Fruit fly (Drosophila melanogaster) whole organism, embryonic: ENCODE results near the gene CG43886.

Source experiments
- ATbp ChIP-seq: fragments of 200-800 bp; sonication (Bioruptor generic); optimal IDR thresholded peaks from 2 replicates; lab custom pipeline; 2017; ENCODE audit warnings: missing biosample characterization, mild to moderate bottlenecking, missing genetic modification characterization, missing genetic modification reagents
- C15 ChIP-seq: fragments of 200-800 bp; sonication (Bioruptor generic); IDR thresholded peaks from 3 replicates; pipeline ENCODE4 v1.3.6; 2022; ENCODE audit warnings: missing biosample characterization, missing genetic modification characterization
- CG10366 ChIP-seq: fragments of 200-800 bp; sonication (Bioruptor generic); IDR thresholded peaks from 2 replicates; pipeline ENCODE4 v1.3.6; 2022; ENCODE audit warnings: missing biosample characterization, missing genetic modification characterization
- CG10543 ChIP-seq: fragments of 200-800 bp; sonication (Bioruptor generic); optimal IDR thresholded peaks from 3 replicates; lab custom pipeline; 2017; ENCODE audit warnings: missing biosample characterization, mild to moderate bottlenecking, missing genetic modification characterization, moderate library complexity
- CG10959 ChIP-seq: fragments of 200-800 bp; sonication (Bioruptor generic); IDR thresholded peaks from 2 replicates; pipeline ENCODE4 v1.3.6; 2022; ENCODE audit warnings: missing biosample characterization, missing genetic modification characterization
- CG11696 ChIP-seq: fragments of 200-800 bp; sonication (Bioruptor generic); IDR thresholded peaks from 2 replicates; pipeline ENCODE4 v1.3.6; 2022; ENCODE audit warnings: missing biosample characterization, missing genetic modification characterization
- CG13624 ChIP-seq: fragments of 200-800 bp; sonication (Bioruptor generic); optimal IDR thresholded peaks from 2 replicates; lab custom pipeline; 2016; ENCODE audit warnings: missing biosample characterization, missing genetic modification characterization
- CG1529 ChIP-seq: fragments of 200-800 bp; sonication (Bioruptor generic); optimal IDR thresholded peaks from 3 replicates; lab custom pipeline; 2018; ENCODE audit warnings: missing biosample characterization, missing genetic modification characterization
- CG16779 ChIP-seq: fragments of 200-800 bp; sonication (Bioruptor generic); IDR thresholded peaks from 2 replicates; pipeline ENCODE4 v1.3.6; 2022; ENCODE audit warnings: missing biosample characterization, missing genetic modification characterization
- CG18619 ChIP-seq: fragments of 200-800 bp; sonication (Bioruptor generic); optimal IDR thresholded peaks from 3 replicates; lab custom pipeline; 2017; ENCODE audit warnings: missing biosample characterization, mild to moderate bottlenecking, missing genetic modification characterization
- CG30431 ChIP-seq: fragments of 200-800 bp; sonication (Bioruptor generic); optimal IDR thresholded peaks from 2 replicates; lab custom pipeline; 2017; ENCODE audit warnings: missing biosample characterization, missing genetic modification characterization
- CG34224 ChIP-seq: fragments of 200-800 bp; sonication (Bioruptor generic); IDR thresholded peaks from 3 replicates; pipeline ENCODE4 v1.3.6; 2022; ENCODE audit warnings: missing biosample characterization, missing genetic modification characterization; ENCODE audit not compliant: partially characterized antibody
- CG6254 ChIP-seq: fragments of 200-800 bp; sonication (Bioruptor generic); optimal IDR thresholded peaks from 3 replicates; lab custom pipeline; 2017; ENCODE audit warnings: mild to moderate bottlenecking, missing biosample characterization, missing genetic modification reagents, missing genetic modification characterization
- CG7357 ChIP-seq: fragments of 200-800 bp; sonication (Bioruptor generic); IDR thresholded peaks from 3 replicates; pipeline ENCODE4 v1.3.6; 2022; ENCODE audit warnings: missing biosample characterization, missing genetic modification characterization
- CG9797 ChIP-seq: fragments of 200-800 bp; sonication (Bioruptor generic); optimal IDR thresholded peaks from 3 replicates; lab custom pipeline; 2018; ENCODE audit warnings: missing biosample characterization, mild to moderate bottlenecking, missing genetic modification characterization
- D19B ChIP-seq: fragments of 200-800 bp; sonication (Bioruptor generic); optimal IDR thresholded peaks from 2 replicates; lab custom pipeline; 2017; ENCODE audit warnings: missing biosample characterization, mild to moderate bottlenecking, missing genetic modification characterization
- Dfd ChIP-seq, 2 experiments: fragments of >200 bp; optimal IDR thresholded peaks; 2 replicates each; lab custom pipeline; 2017; ENCODE audit warnings: missing biosample characterization in 2 of 2, missing genetic modification characterization in 2 of 2
- Dref ChIP-seq: fragments of 200-800 bp; sonication (Bioruptor generic); IDR thresholded peaks from 2 replicates; pipeline ENCODE4 v1.3.6; 2022; ENCODE audit warnings: missing biosample characterization, missing genetic modification characterization
- E2f2 ChIP-seq: fragments of 200-800 bp; sonication (Bioruptor generic); IDR thresholded peaks from 2 replicates; pipeline ENCODE4 v1.3.6; 2022; ENCODE audit warnings: missing biosample characterization, missing genetic modification characterization
- Ets65A ChIP-seq: fragments of 200-800 bp; sonication (Bioruptor generic); peaks from one replicate; lab custom pipeline; 2016; ENCODE audit warnings: missing biosample characterization, missing genetic modification characterization
- Fer3 ChIP-seq: fragments of 200-800 bp; sonication (Bioruptor generic); optimal IDR thresholded peaks from 2 replicates; lab custom pipeline; 2018; ENCODE audit warnings: missing biosample characterization, mild to moderate bottlenecking, missing genetic modification characterization, moderate library complexity
- Gug ChIP-seq: fragments of 200-800 bp; sonication (Bioruptor generic); IDR thresholded peaks from 4 replicates; pipeline ENCODE4 v1.3.6; 2022; ENCODE audit warnings: missing biosample characterization, missing genetic modification characterization
- HLH54F ChIP-seq: fragments of 200-800 bp; sonication (Bioruptor generic); optimal IDR thresholded peaks from 3 replicates; lab custom pipeline; 2016; ENCODE audit warnings: missing biosample characterization, missing genetic modification characterization
- Lpt ChIP-seq: fragments of >200 bp; optimal IDR thresholded peaks from 2 replicates; lab custom pipeline; 2018; ENCODE audit warnings: missing biosample characterization, missing genetic modification characterization
- MBD-R2 ChIP-seq: fragments of 200-800 bp; sonication (Bioruptor generic); IDR thresholded peaks from 2 replicates; pipeline ENCODE4 v1.3.6; 2022; ENCODE audit warnings: missing biosample characterization, missing genetic modification characterization
- MESR4 ChIP-seq: fragments of 200-800 bp; sonication (Bioruptor generic); optimal IDR thresholded peaks from 2 replicates; lab custom pipeline; 2018; ENCODE audit warnings: missing biosample characterization, mild to moderate bottlenecking, missing genetic modification characterization, moderate library complexity
- Med ChIP-seq: fragments of 200-800 bp; sonication (Bioruptor generic); peaks from one replicate; lab custom pipeline; 2016; ENCODE audit warnings: missing biosample characterization, missing genetic modification characterization, mild to moderate bottlenecking, inconsistent platforms, moderate library complexity
- NFAT ChIP-seq: fragments of 200-800 bp; sonication (Bioruptor generic); IDR thresholded peaks from 2 replicates; pipeline ENCODE4 v1.3.6; 2022; ENCODE audit warnings: missing biosample characterization, missing genetic modification characterization
- Oaz ChIP-seq: fragments of 200-800 bp; sonication (Bioruptor generic); IDR thresholded peaks from 2 replicates; pipeline ENCODE4 v1.3.6; 2022; ENCODE audit warnings: missing biosample characterization, missing genetic modification characterization
- Pdp1 ChIP-seq, 2 experiments: fragments of 200-800 bp; sonication (Bioruptor generic); optimal IDR thresholded peaks; 3 replicates each; lab custom pipeline; 2016; ENCODE audit warnings: missing biosample characterization in 2 of 2, missing genetic modification characterization in 2 of 2, mild to moderate bottlenecking in 1 of 2, moderate library complexity in 1 of 2
- Stat92E ChIP-seq, 3 experiments: fragments of >200 bp in 2 of 3; fragments of 200-800 bp in 1 of 3; sonication (Bioruptor generic) in 1 of 3; optimal IDR thresholded peaks; 2 replicates each; lab custom pipeline; 2017 to 2019; ENCODE audit warnings: missing biosample characterization in 3 of 3, missing genetic modification characterization in 3 of 3, mild to moderate bottlenecking in 1 of 3, moderate library complexity in 1 of 3
- Taf1 ChIP-seq: fragments of 200-800 bp; sonication (Bioruptor generic); IDR thresholded peaks from 2 replicates; pipeline ENCODE4 v1.3.6; 2022; ENCODE audit warnings: missing biosample characterization, missing genetic modification characterization
- Vsx1 ChIP-seq: fragments of 200-800 bp; sonication (Bioruptor generic); optimal IDR thresholded peaks from 2 replicates; lab custom pipeline; 2017; ENCODE audit warnings: missing biosample characterization, mild to moderate bottlenecking, missing genetic modification characterization, missing genetic modification reagents
- ap ChIP-seq: fragments of 200-800 bp; sonication (Bioruptor generic); IDR thresholded peaks from 2 replicates; pipeline ENCODE4 v1.3.6; 2022; ENCODE audit warnings: missing biosample characterization, missing genetic modification characterization
- bcd ChIP-seq: fragments of 200-800 bp; sonication (Bioruptor generic); optimal IDR thresholded peaks from 2 replicates; lab custom pipeline; 2017; ENCODE audit warnings: missing biosample characterization, mild to moderate bottlenecking, missing genetic modification characterization
- bigmax ChIP-seq: fragments of 200-800 bp; sonication (Bioruptor generic); optimal IDR thresholded peaks from 2 replicates; lab custom pipeline; 2018; ENCODE audit warnings: missing biosample characterization, mild to moderate bottlenecking, missing genetic modification characterization
- cato ChIP-seq: fragments of 200-800 bp; sonication (Bioruptor generic); optimal IDR thresholded peaks from 2 replicates; lab custom pipeline; 2016; ENCODE audit warnings: missing biosample characterization, missing genetic modification characterization, borderline replicate concordance
- crp ChIP-seq, 2 experiments: fragments of 200-800 bp; sonication (Bioruptor generic); optimal IDR thresholded peaks; 2 replicates in 1 of 2; 3 replicates in 1 of 2; lab custom pipeline; 2017; ENCODE audit warnings: missing biosample characterization in 2 of 2, missing genetic modification characterization in 2 of 2, mild to moderate bottlenecking in 1 of 2, moderate library complexity in 1 of 2
- dpn ChIP-seq, 2 experiments: fragments of 200-800 bp; sonication (Bioruptor generic); optimal IDR thresholded peaks; 3 replicates each; lab custom pipeline; 2016; ENCODE audit warnings: missing biosample characterization in 2 of 2, missing genetic modification characterization in 2 of 2
- fd3F ChIP-seq: fragments of 200-800 bp; sonication (Bioruptor generic); optimal IDR thresholded peaks from 2 replicates; lab custom pipeline; 2018; ENCODE audit warnings: missing biosample characterization, mild to moderate bottlenecking, missing genetic modification characterization, moderate library complexity
- gem ChIP-seq: fragments of 200-800 bp; sonication (Bioruptor generic); optimal IDR thresholded peaks from 2 replicates; lab custom pipeline; 2019; ENCODE audit warnings: missing biosample characterization, mild to moderate bottlenecking, missing genetic modification characterization, moderate library complexity
- kah ChIP-seq: fragments of 200-800 bp; sonication (Bioruptor generic); optimal IDR thresholded peaks from 2 replicates; lab custom pipeline; 2018; ENCODE audit warnings: missing biosample characterization, mild to moderate bottlenecking, missing genetic modification characterization
- kay ChIP-seq: fragments of 200-800 bp; sonication (Bioruptor generic); optimal IDR thresholded peaks from 2 replicates; lab custom pipeline; 2016; ENCODE audit warnings: missing biosample characterization, missing genetic modification characterization
- ken ChIP-seq: fragments of 200-800 bp; sonication (Bioruptor generic); IDR thresholded peaks from 3 replicates; pipeline ENCODE4 v1.3.6; 2022; ENCODE audit warnings: missing biosample characterization, missing genetic modification characterization
- lola ChIP-seq, 3 experiments: fragments of >200 bp in 2 of 3; fragments of 200-800 bp in 1 of 3; sonication (Bioruptor generic) in 1 of 3; optimal IDR thresholded peaks; 2 replicates each; lab custom pipeline; 2017 to 2019; ENCODE audit warnings: missing biosample characterization in 3 of 3, missing genetic modification characterization in 3 of 3, mild to moderate bottlenecking in 1 of 3, moderate library complexity in 1 of 3
- otp ChIP-seq: fragments of 200-800 bp; sonication (Bioruptor generic); IDR thresholded peaks from 3 replicates; pipeline ENCODE4, ENCODE4 v1.3.6; 2022; ENCODE audit warnings: missing biosample characterization, missing genetic modification characterization
- sc ChIP-seq, 3 experiments: fragments of >200 bp in 2 of 3; fragments of 200-800 bp in 1 of 3; sonication (Bioruptor generic) in 1 of 3; optimal IDR thresholded peaks; 2 replicates in 2 of 3; 3 replicates in 1 of 3; lab custom pipeline; 2017; ENCODE audit warnings: mild to moderate bottlenecking in 1 of 3, missing biosample characterization in 1 of 3, missing genetic modification characterization in 1 of 3, missing genetic modification reagents in 1 of 3
- slbo ChIP-seq: fragments of 200-800 bp; sonication (Bioruptor generic); IDR thresholded peaks from 2 replicates; pipeline ENCODE4 v1.3.6; 2022; ENCODE audit warnings: missing biosample characterization, missing genetic modification characterization
- wdn ChIP-seq: fragments of 200-800 bp; sonication (Bioruptor generic); IDR thresholded peaks from 2 replicates; pipeline ENCODE4 v1.3.6; 2022; ENCODE audit warnings: missing biosample characterization, missing genetic modification characterization

Gene CG43886

dm6 chr3L:8116809-8117208 is 42.8 kb downstream of the CG43886 start (continued):
- TF ChIP-seq D19B (GFP tag; lab: Kevin White, UChicago): no peak
- peak; percentile 13 for TF ChIP-seq Ets65A
- TF ChIP-seq fd3F (GFP tag; lab: Kevin White, UChicago): no peak
- TF ChIP-seq Gug (GFP tag; lab: Robert Waterston, UW): 0 out of 4 replicates have a peak, but pooled peaks have one; percentile 15
- peak; percentile 47 for TF ChIP-seq kay (GFP tag; lab: Kevin White, UChicago)
- TF ChIP-seq Pdp1 (GFP tag; optimal IDR thresholded peaks at IDR 0.05; lab: Kevin White, UChicago): peak in 1 of 2 experiments; percentile 76
- no peak for TF ChIP-seq Vsx1 (GFP tag; lab: Kevin White, UChicago)
- TF ChIP-seq CG11696 (GFP tag; lab: Robert Waterston, UW): no peak
- TF ChIP-seq Dref (GFP tag; lab: Robert Waterston, UW): no peak
- peak; percentile 18 for TF ChIP-seq CG10543 (GFP tag; lab: Kevin White, UChicago)
- TF ChIP-seq Taf1 (GFP tag; lab: Robert Waterston, UW): no peak
- TF ChIP-seq CG13624 (GFP tag; lab: Kevin White, UChicago): no peak
- 0 out of 3 replicates have a peak, but pooled peaks have one; percentile 12 for TF ChIP-seq otp (GFP tag; lab: Robert Waterston, UW)
- TF ChIP-seq bigmax: no peak
- TF ChIP-seq CG6254 (GFP tag; lab: Kevin White, UChicago): no peak
- no peak for TF ChIP-seq ap
- TF ChIP-seq Dfd (GFP tag; optimal IDR thresholded peaks at IDR 0.05; lab: Kevin White, UChicago): no peak
- TF ChIP-seq bcd (GFP tag; lab: Kevin White, UChicago): no peak
- no peak for TF ChIP-seq Oaz (GFP tag; lab: Robert Waterston, UW)
- no peak for TF ChIP-seq NFAT (GFP tag; lab: Robert Waterston, UW)
- TF ChIP-seq CG7357: 0 out of 3 replicates have a peak, but pooled peaks have one; percentile 10
- TF ChIP-seq HLH54F (GFP tag; lab: Kevin White, UChicago): no peak
- TF ChIP-seq CG30431 (GFP tag; lab: Kevin White, UChicago): no peak
- TF ChIP-seq Fer3: no peak
- TF ChIP-seq CG34224 (GFP tag; lab: Robert Waterston, UW): 0 out of 3 replicates have a peak, but pooled peaks have one; percentile 12
- no peak for TF ChIP-seq CG18619
- TF ChIP-seq E2f2 (GFP tag; lab: Robert Waterston, UW): no peak
- peak; percentile 48; the same call in 1 of the 2 replicates for TF ChIP-seq slbo (GFP tag; lab: Robert Waterston, UW)
- no peak for TF ChIP-seq dpn (GFP tag; optimal IDR thresholded peaks at IDR 0.05; lab: Kevin White, UChicago)
- no peak for TF ChIP-seq MBD-R2
- no peak for TF ChIP-seq lola (GFP tag; optimal IDR thresholded peaks at IDR 0.05; lab: Kevin White, UChicago)
- no peak for TF ChIP-seq gem (tag; lab: Kevin White, UChicago)
- TF ChIP-seq CG10366 (GFP tag; lab: Robert Waterston, UW): no peak
- peak; percentile 74 for TF ChIP-seq Med
- TF ChIP-seq, all 482 proteins: peak for 16

- TF ChIP-seq kah (GFP tag; lab: Kevin White, UChicago) (peak; percentile 36), CG9797 (GFP tag; lab: Kevin White, UChicago) (peak; percentile 59), ken (GFP tag; lab: Robert Waterston, UW) (peak; percentile 80), C15 (no peak), Lpt (no peak), Stat92E (GFP tag; optimal IDR thresholded peaks at IDR 0.05; lab: Kevin White, UChicago) (peak in 1 of 3 experiments; percentile 59), wdn (GFP tag; lab: Robert Waterston, UW) (peak; percentile 72), cato (peak; percentile 40), CG1529 (GFP tag; lab: Kevin White, UChicago) (no peak), CG10959 (GFP tag; lab: Robert Waterston, UW) (0 out of 2 replicates have a peak, but pooled peaks have one; percentile 30), ATbp (GFP tag; lab: Kevin White, UChicago) (no peak), CG16779 (GFP tag; lab: Robert Waterston, UW) (no peak), sc (optimal IDR thresholded peaks at IDR 0.05; lab: Kevin White, UChicago) (no peak), sc (GFP tag; optimal IDR thresholded peaks at IDR 0.05; lab: Kevin White, UChicago) (peak; percentile 41), crp (GFP tag; optimal IDR thresholded peaks at IDR 0.05; lab: Kevin White, UChicago) (peak in 1 of 2 experiments; percentile 74), MESR4 (peak; percentile 69)
These were observed 43.6 kb downstream of the CG43886 start, which contains the start of the genes Arp3 and msk for dm6 chr3L:8115864-8116528. Arp3 (minus strand) TSS chr3L:8115902. msk (plus strand) TSS chr3L:8116179.
